Worm (Caenorhabditis elegans) whole organism, L4 larva: Measurements from ENCODE around the gene aco-1.

Experiments
- F26F4.8 ChIP-seq: fragments of 200-800 bp; sonication (Bioruptor generic); conservative IDR thresholded peaks from 2 replicates; pipeline ENCODE4 v1.3.6; 2022; ENCODE audit warnings: missing genetic modification characterization, missing compliant biosample characterization
- ama-1 ChIP-seq: fragments of 150-350 bp; optimal IDR thresholded peaks from 2 replicates; lab custom pipeline; 2014; ENCODE audit warnings: inconsistent platforms, mixed read lengths
- arid-1 ChIP-seq: fragments of 200-800 bp; sonication (Bioruptor generic); conservative IDR thresholded peaks from 2 replicates; pipeline ENCODE4 v1.3.6; 2022; ENCODE audit warnings: missing genetic modification reagents, missing genetic modification characterization, missing compliant biosample characterization
- fos-1 ChIP-seq: fragments of 150-350 bp; optimal IDR thresholded peaks from 2 replicates; lab custom pipeline; 2014; ENCODE audit warnings: missing biosample characterization, missing genetic modification characterization
- jun-1 ChIP-seq: fragments of 150-350 bp; optimal IDR thresholded peaks from 2 replicates; lab custom pipeline; 2014; ENCODE audit warnings: missing biosample characterization, missing genetic modification reagents, missing genetic modification characterization
- lin-39 ChIP-seq: fragments of 150-350 bp; optimal IDR thresholded peaks from 2 replicates; lab custom pipeline; 2014; ENCODE audit warnings: missing biosample characterization, missing genetic modification reagents, missing genetic modification characterization
- lir-3 ChIP-seq: sonication (generic microtip); optimal IDR thresholded peaks from 2 replicates; lab custom pipeline; 2016; ENCODE audit warnings: mild to moderate bottlenecking, missing genetic modification characterization, missing compliant biosample characterization
- mep-1 ChIP-seq: fragments of 150-350 bp; sonication (generic microtip); optimal IDR thresholded peaks from 3 replicates; lab custom pipeline; 2014; ENCODE audit warnings: missing biosample characterization, missing genetic modification characterization
- nhr-76 ChIP-seq: fragments of 150-350 bp; optimal IDR thresholded peaks from 2 replicates; lab custom pipeline; 2014; ENCODE audit warnings: missing biosample characterization, missing genetic modification characterization
- sdz-12 ChIP-seq: fragments of 200-800 bp; sonication (Bioruptor generic); optimal IDR thresholded peaks from 2 replicates; lab custom pipeline; 2018; ENCODE audit warnings: mild to moderate bottlenecking, missing genetic modification characterization, missing compliant biosample characterization
- snpc-4 ChIP-seq: fragments of 150-350 bp; optimal IDR thresholded peaks from 2 replicates; lab custom pipeline; 2014; ENCODE audit warnings: missing biosample characterization, missing genetic modification characterization
- unc-130 ChIP-seq: sonication (generic microtip); optimal IDR thresholded peaks from 2 replicates; lab custom pipeline; 2016; ENCODE audit warnings: missing genetic modification reagents, missing genetic modification characterization, missing compliant biosample characterization
- zag-1 ChIP-seq: fragments of 150-350 bp; optimal IDR thresholded peaks from 2 replicates; lab custom pipeline; 2014; ENCODE audit warnings: missing biosample characterization, missing genetic modification characterization
- zfp-2 ChIP-seq: sonication (generic microtip); optimal IDR thresholded peaks from 2 replicates; lab custom pipeline; 2016; ENCODE audit warnings: mild to moderate bottlenecking, missing genetic modification characterization, missing compliant biosample characterization

ce11 chrX:11368845-11369244, 29.2 kb downstream of the aco-1 start:
- TF ChIP-seq jun-1 (no peak), snpc-4 (no peak), unc-130 (GFP tag; lab: Kevin White, UChicago) (no peak), lin-39 (tag; lab: Kevin White, UChicago) (no peak), arid-1 (GFP tag; lab: Robert Waterston, UW) (no peak), fos-1 (tag; lab: Kevin White, UChicago) (no peak), zag-1 (tag; lab: Kevin White, UChicago) (no peak), zfp-2 (tag; lab: Kevin White, UChicago) (no peak), lir-3 (tag; lab: Kevin White, UChicago) (no peak), sdz-12 (GFP tag; lab: Kevin White, UChicago) (no peak), F26F4.8 (GFP tag; lab: Robert Waterston, UW) (no peak), ama-1 (lab: Kevin White, UChicago) (no peak), nhr-76 (tag; lab: Kevin White, UChicago) (no peak), mep-1 (tag; lab: Kevin White, UChicago) (no peak)
